Worm (Caenorhabditis elegans) whole organism, young adult: ENCODE data around the gene crn-7.

ENCODE experiments used
- K11D2.4 ChIP-seq: fragments of 200-800 bp; sonication (Bioruptor generic); IDR thresholded peaks from 2 replicates; pipeline ENCODE4 v1.3.6; 2022; ENCODE audit warnings: missing genetic modification reagents, missing genetic modification characterization, missing compliant biosample characterization
- hrde-1 ChIP-seq: sonication (generic microtip); optimal IDR thresholded peaks from 2 replicates; lab custom pipeline; 2016; ENCODE audit warnings: missing genetic modification characterization, mild to moderate bottlenecking, missing compliant biosample characterization, moderate library complexity, missing genotype, missing genetic modification reagents, borderline replicate concordance
- lin-54 ChIP-seq: fragments of 200-800 bp; sonication (Bioruptor generic); optimal IDR thresholded peaks from 2 replicates; lab custom pipeline; 2018; ENCODE audit warnings: mild to moderate bottlenecking, missing genetic modification characterization, missing compliant biosample characterization
- madf-10 ChIP-seq: sonication (generic microtip); optimal IDR thresholded peaks from 2 replicates; lab custom pipeline; 2016; ENCODE audit warnings: mild to moderate bottlenecking, missing genetic modification characterization, missing compliant biosample characterization
- mcd-1 ChIP-seq: fragments of 200-800 bp; sonication (Bioruptor generic); IDR thresholded peaks from 2 replicates; pipeline ENCODE4 v1.3.6; 2022; ENCODE audit warnings: missing genetic modification reagents, missing genetic modification characterization, missing compliant biosample characterization
- nfyb-1 ChIP-seq: fragments of 200-800 bp; sonication (Bioruptor generic); IDR thresholded peaks from 2 replicates; pipeline ENCODE4 v1.3.6; 2022; ENCODE audit warnings: missing genetic modification reagents, missing genetic modification characterization, missing compliant biosample characterization
- nhr-80 ChIP-seq: sonication (generic microtip); optimal IDR thresholded peaks from 2 replicates; lab custom pipeline; 2016; ENCODE audit warnings: missing genetic modification characterization, missing compliant biosample characterization
- snpc-1.1 ChIP-seq: sonication (generic microtip); optimal IDR thresholded peaks from 2 replicates; lab custom pipeline; 2017; ENCODE audit warnings: missing genetic modification characterization, mild to moderate bottlenecking, missing compliant biosample characterization, antibody characterized with exemption, moderate library complexity, missing genotype, missing genetic modification reagents; ENCODE audit not compliant: insufficient read depth
- tbx-9 ChIP-seq: sonication (generic microtip); optimal IDR thresholded peaks from 2 replicates; lab custom pipeline; 2016; ENCODE audit warnings: borderline replicate concordance, missing genetic modification characterization, inconsistent platforms, missing compliant biosample characterization
- ztf-26 ChIP-seq: sonication (generic microtip); optimal IDR thresholded peaks from 2 replicates; lab custom pipeline; 2017; ENCODE audit warnings: missing genetic modification characterization, missing compliant biosample characterization

DNA sequence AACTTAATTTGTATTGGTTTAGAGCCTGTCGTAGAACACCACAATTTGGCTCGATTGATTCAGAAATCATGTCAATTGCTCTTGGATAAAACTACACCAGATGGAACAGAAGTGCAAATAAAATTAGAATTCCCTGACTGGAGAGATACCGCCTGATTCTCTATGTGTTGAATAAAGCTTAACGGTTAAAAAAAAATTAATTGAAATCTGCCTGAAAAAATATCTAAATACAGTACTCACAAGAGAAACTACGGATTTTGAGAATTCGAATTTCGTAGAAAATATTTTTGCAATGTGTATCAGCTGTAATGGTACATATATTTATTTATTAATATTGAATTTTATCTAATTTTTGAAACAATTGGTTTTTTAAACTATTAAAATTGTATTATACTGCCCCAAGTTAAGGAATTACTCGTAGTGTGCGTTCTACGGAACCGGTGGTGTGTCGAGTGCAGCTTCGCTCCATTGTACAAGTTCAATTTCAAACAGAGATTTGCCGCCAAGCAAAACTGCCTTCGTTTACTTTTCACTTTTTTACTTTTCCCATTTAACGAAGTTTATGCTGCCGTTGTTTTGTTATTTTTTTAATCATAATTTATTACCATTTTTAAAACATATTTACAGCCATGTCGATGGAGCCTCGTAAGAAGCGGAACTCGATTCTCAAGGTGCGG, 18.2 kb upstream of the crn-7 start, which contains the start of gene knl-1:
- TF ChIP-seq lin-54 (GFP tag; lab: Kevin White, UChicago) (peak; percentile 68), K11D2.4 (GFP tag; lab: Robert Waterston, UW) (no peak), nhr-80 (tag; lab: Kevin White, UChicago) (peak; percentile 39), mcd-1 (GFP tag; lab: Robert Waterston, UW) (peak; percentile 80), hrde-1 (tag; lab: Kevin White, UChicago) (no peak), tbx-9 (tag; lab: Kevin White, UChicago) (no peak), madf-10 (tag; lab: Kevin White, UChicago) (peak; percentile 4), nfyb-1 (GFP tag; lab: Robert Waterston, UW) (no peak), snpc-1.1 (tag; lab: Kevin White, UChicago) (no peak), ztf-26 (tag; lab: Kevin White, UChicago) (no peak)
